Fruit fly (Drosophila melanogaster) whole organism, embryonic: ENCODE results near the gene asl.

Experiments used
- Asciz ChIP-seq: fragments of 200-800 bp; sonication (Bioruptor generic); optimal IDR thresholded peaks from 2 replicates; lab custom pipeline; 2017; ENCODE audit warnings: missing biosample characterization, mild to moderate bottlenecking, missing genetic modification characterization, missing genetic modification reagents
- Atf6 ChIP-seq: fragments of 200-800 bp; sonication (Bioruptor generic); IDR thresholded peaks from 2 replicates; pipeline ENCODE4 v1.3.6; 2022; ENCODE audit warnings: missing biosample characterization, missing genetic modification characterization
- Bdp1 ChIP-seq: fragments of 200-800 bp; sonication (Bioruptor generic); optimal IDR thresholded peaks from 3 replicates; lab custom pipeline; 2016; ENCODE audit warnings: missing biosample characterization, missing genetic modification characterization
- CG10462 ChIP-seq: fragments of 200-800 bp; sonication (Bioruptor generic); optimal IDR thresholded peaks from 2 replicates; lab custom pipeline; 2016; ENCODE audit warnings: missing biosample characterization, missing genetic modification characterization
- CG11560 ChIP-seq: fragments of 200-800 bp; sonication (Bioruptor generic); IDR thresholded peaks from 3 replicates; pipeline ENCODE4 v1.3.6; 2022; ENCODE audit warnings: missing biosample characterization, missing genetic modification characterization
- CG12659 ChIP-seq: fragments of 200-800 bp; sonication (Bioruptor generic); optimal IDR thresholded peaks from 3 replicates; lab custom pipeline; 2017; ENCODE audit warnings: mild to moderate bottlenecking, missing biosample characterization, missing genetic modification reagents, missing genetic modification characterization
- CG14667 ChIP-seq: fragments of 200-800 bp; sonication (Bioruptor generic); IDR thresholded peaks from 2 replicates; pipeline ENCODE4 v1.3.6; 2022; ENCODE audit warnings: missing biosample characterization, missing genetic modification characterization
- CG1529 ChIP-seq: fragments of 200-800 bp; sonication (Bioruptor generic); optimal IDR thresholded peaks from 3 replicates; lab custom pipeline; 2018; ENCODE audit warnings: missing biosample characterization, missing genetic modification characterization
- CG16813 ChIP-seq: fragments of 200-800 bp; sonication (Bioruptor generic); IDR thresholded peaks from 3 replicates; pipeline ENCODE4 v1.3.6; 2022; ENCODE audit warnings: missing biosample characterization, missing genetic modification characterization; ENCODE audit not compliant: partially characterized antibody
- CG1832 ChIP-seq: fragments of 200-800 bp; sonication (Bioruptor generic); optimal IDR thresholded peaks from 2 replicates; lab custom pipeline; 2017; ENCODE audit warnings: missing biosample characterization, mild to moderate bottlenecking, missing genetic modification characterization, inconsistent platforms
- CG34224 ChIP-seq: fragments of 200-800 bp; sonication (Bioruptor generic); IDR thresholded peaks from 3 replicates; pipeline ENCODE4 v1.3.6; 2022; ENCODE audit warnings: missing biosample characterization, missing genetic modification characterization; ENCODE audit not compliant: partially characterized antibody
- CG34376 ChIP-seq: fragments of 200-800 bp; sonication (Bioruptor generic); optimal IDR thresholded peaks from 2 replicates; lab custom pipeline; 2018; ENCODE audit warnings: missing biosample characterization, mild to moderate bottlenecking, missing genetic modification characterization
- CG4730 ChIP-seq: fragments of 200-800 bp; sonication (Bioruptor generic); IDR thresholded peaks from 2 replicates; pipeline ENCODE4 v1.3.6; 2022; ENCODE audit warnings: missing biosample characterization, missing genetic modification characterization
- CG7372 ChIP-seq: fragments of 200-800 bp; sonication (Bioruptor generic); IDR thresholded peaks from 2 replicates; pipeline ENCODE4 v1.3.6; 2022; ENCODE audit warnings: missing biosample characterization, missing genetic modification characterization
- CG9437 ChIP-seq: fragments of 200-800 bp; sonication (Bioruptor generic); optimal IDR thresholded peaks from 2 replicates; lab custom pipeline; 2018; ENCODE audit warnings: missing biosample characterization, mild to moderate bottlenecking, missing genetic modification characterization
- CHES-1-like ChIP-seq: fragments of 200-800 bp; sonication (Bioruptor generic); optimal IDR thresholded peaks from 2 replicates; lab custom pipeline; 2016; ENCODE audit warnings: missing biosample characterization, missing genetic modification characterization
- Dip3 ChIP-seq: fragments of 200-800 bp; sonication (Bioruptor generic); optimal IDR thresholded peaks from 3 replicates; lab custom pipeline; 2016; ENCODE audit warnings: missing biosample characterization, missing genetic modification characterization
- HLH4C ChIP-seq: fragments of 200-800 bp; sonication (Bioruptor generic); IDR thresholded peaks from 3 replicates; pipeline ENCODE4 v1.3.6; 2022; ENCODE audit warnings: missing biosample characterization, missing genetic modification characterization; ENCODE audit not compliant: partially characterized antibody
- Kr ChIP-seq: fragments of 200-800 bp; sonication (Bioruptor generic); optimal IDR thresholded peaks from 2 replicates; lab custom pipeline; 2017; ENCODE audit warnings: missing biosample characterization, mild to moderate bottlenecking, missing genetic modification characterization
- Meics ChIP-seq: fragments of 200-800 bp; sonication (Bioruptor generic); optimal IDR thresholded peaks from 2 replicates; lab custom pipeline; 2017; ENCODE audit warnings: missing biosample characterization, mild to moderate bottlenecking, missing genetic modification characterization
- Mes4 ChIP-seq: fragments of 200-800 bp; sonication (Bioruptor generic); optimal IDR thresholded peaks from 2 replicates; lab custom pipeline; 2016; ENCODE audit warnings: missing biosample characterization, missing genetic modification characterization
- Mrtf ChIP-seq: fragments of 200-800 bp; sonication (Bioruptor generic); IDR thresholded peaks from 3 replicates; pipeline ENCODE4 v1.3.6; 2022; ENCODE audit warnings: missing biosample characterization, missing genetic modification characterization
- NFAT ChIP-seq: fragments of 200-800 bp; sonication (Bioruptor generic); IDR thresholded peaks from 2 replicates; pipeline ENCODE4 v1.3.6; 2022; ENCODE audit warnings: missing biosample characterization, missing genetic modification characterization
- Oaz ChIP-seq: fragments of 200-800 bp; sonication (Bioruptor generic); IDR thresholded peaks from 2 replicates; pipeline ENCODE4 v1.3.6; 2022; ENCODE audit warnings: missing biosample characterization, missing genetic modification characterization
- Opbp ChIP-seq: fragments of 200-800 bp; sonication (Bioruptor generic); IDR thresholded peaks from 3 replicates; pipeline ENCODE4 v1.3.6; 2022; ENCODE audit warnings: missing biosample characterization, missing genetic modification characterization; ENCODE audit not compliant: partially characterized antibody
- PHDP ChIP-seq: fragments of 200-800 bp; sonication (Bioruptor generic); optimal IDR thresholded peaks from 3 replicates; lab custom pipeline; 2018; ENCODE audit warnings: missing biosample characterization, mild to moderate bottlenecking, missing genetic modification characterization, moderate library complexity
- aop ChIP-seq: fragments of 200-800 bp; sonication (Bioruptor generic); IDR thresholded peaks from 2 replicates; pipeline ENCODE4 v1.3.6; 2022; ENCODE audit warnings: missing biosample characterization, missing genetic modification characterization
- ap ChIP-seq: fragments of 200-800 bp; sonication (Bioruptor generic); IDR thresholded peaks from 2 replicates; pipeline ENCODE4 v1.3.6; 2022; ENCODE audit warnings: missing biosample characterization, missing genetic modification characterization
- az2 ChIP-seq: fragments of 200-800 bp; sonication (Bioruptor generic); optimal IDR thresholded peaks from 3 replicates; lab custom pipeline; 2016; ENCODE audit warnings: missing biosample characterization, missing genetic modification characterization
- btn ChIP-seq: fragments of 200-800 bp; sonication (Bioruptor generic); optimal IDR thresholded peaks from 2 replicates; lab custom pipeline; 2016; ENCODE audit warnings: missing biosample characterization, missing genetic modification characterization
- crp ChIP-seq, 2 experiments: fragments of 200-800 bp; sonication (Bioruptor generic); optimal IDR thresholded peaks; 2 replicates in 1 of 2; 3 replicates in 1 of 2; lab custom pipeline; 2017; ENCODE audit warnings: missing biosample characterization in 2 of 2, missing genetic modification characterization in 2 of 2, mild to moderate bottlenecking in 1 of 2, moderate library complexity in 1 of 2
- dimm ChIP-seq: fragments of 200-800 bp; sonication (Bioruptor generic); IDR thresholded peaks from 2 replicates; pipeline ENCODE4 v1.3.6; 2022; ENCODE audit warnings: missing biosample characterization, missing genetic modification characterization
- ems ChIP-seq: fragments of 200-800 bp; sonication (Bioruptor generic); optimal IDR thresholded peaks from 3 replicates; lab custom pipeline; 2016; ENCODE audit warnings: missing biosample characterization, missing genetic modification characterization
- en ChIP-seq: fragments of 200-800 bp; sonication (Bioruptor generic); optimal IDR thresholded peaks from 2 replicates; lab custom pipeline; 2016; ENCODE audit warnings: missing biosample characterization, missing genetic modification characterization
- exex ChIP-seq: fragments of 200-800 bp; sonication (Bioruptor generic); optimal IDR thresholded peaks from 4 replicates; lab custom pipeline; 2018; ENCODE audit warnings: missing biosample characterization, mild to moderate bottlenecking, missing genetic modification characterization, moderate library complexity
- gro ChIP-seq: fragments of 200-800 bp; sonication (Bioruptor generic); optimal IDR thresholded peaks from 2 replicates; lab custom pipeline; 2016; ENCODE audit warnings: missing biosample characterization, missing genetic modification characterization
- kah ChIP-seq: fragments of 200-800 bp; sonication (Bioruptor generic); optimal IDR thresholded peaks from 2 replicates; lab custom pipeline; 2018; ENCODE audit warnings: missing biosample characterization, mild to moderate bottlenecking, missing genetic modification characterization
- lab ChIP-seq: fragments of 200-800 bp; sonication (Bioruptor generic); optimal IDR thresholded peaks from 3 replicates; lab custom pipeline; 2017; ENCODE audit warnings: missing biosample characterization, missing genetic modification characterization, mild to moderate bottlenecking, moderate library complexity, missing genetic modification reagents
- lov ChIP-seq, 2 experiments: fragments of 200-800 bp in 1 of 2; fragments of >200 bp in 1 of 2; sonication (Bioruptor generic) in 1 of 2; IDR thresholded peaks in 1 of 2; optimal IDR thresholded peaks in 1 of 2; 2 replicates in 1 of 2; 3 replicates in 1 of 2; pipeline versions ENCODE4 v1.3.6 to Lab custom; 2017 to 2022; ENCODE audit warnings: missing biosample characterization in 1 of 2, missing genetic modification characterization in 1 of 2
- nerfin-2 ChIP-seq: fragments of 200-800 bp; sonication (Bioruptor generic); IDR thresholded peaks from 2 replicates; pipeline ENCODE4 v1.3.6; 2022; ENCODE audit warnings: missing biosample characterization, missing genetic modification characterization; ENCODE audit not compliant: partially characterized antibody
- p53 ChIP-seq: fragments of 200-800 bp; sonication (Bioruptor generic); optimal IDR thresholded peaks from 2 replicates; lab custom pipeline; 2016; ENCODE audit warnings: missing biosample characterization, missing genetic modification characterization
- pzg ChIP-seq: fragments of 200-800 bp; sonication (Bioruptor generic); optimal IDR thresholded peaks from 3 replicates; lab custom pipeline; 2018; ENCODE audit warnings: missing biosample characterization, mild to moderate bottlenecking, missing genetic modification characterization, moderate library complexity
- rib ChIP-seq: fragments of 200-800 bp; sonication (Bioruptor generic); IDR thresholded peaks from 2 replicates; pipeline ENCODE4 v1.3.6; 2022; ENCODE audit warnings: missing biosample characterization, missing genetic modification characterization
- sd ChIP-seq: fragments of 200-800 bp; sonication (Bioruptor generic); optimal IDR thresholded peaks from 3 replicates; lab custom pipeline; 2018; ENCODE audit warnings: missing biosample characterization, mild to moderate bottlenecking, missing genetic modification characterization, moderate library complexity
- shn ChIP-seq: fragments of 200-800 bp; sonication (Bioruptor generic); optimal IDR thresholded peaks from 3 replicates; lab custom pipeline; 2016; ENCODE audit warnings: missing biosample characterization, missing genetic modification characterization
- tgo ChIP-seq: fragments of 200-800 bp; sonication (Bioruptor generic); IDR thresholded peaks from 3 replicates; pipeline ENCODE4 v1.3.6; 2022; ENCODE audit warnings: missing biosample characterization, missing genetic modification characterization
- tin ChIP-seq: fragments of 200-800 bp; sonication (Bioruptor generic); optimal IDR thresholded peaks from 3 replicates; lab custom pipeline; 2016; ENCODE audit warnings: missing biosample characterization, missing genetic modification characterization
- twi ChIP-seq: fragments of 200-800 bp; optimal IDR thresholded peaks from 2 replicates; lab custom pipeline; 2019; ENCODE audit warnings: missing biosample characterization, mild to moderate bottlenecking, missing genetic modification characterization, moderate library complexity
- unpg ChIP-seq: fragments of 200-800 bp; sonication (Bioruptor generic); optimal IDR thresholded peaks from 3 replicates; lab custom pipeline; 2018; ENCODE audit warnings: missing biosample characterization, mild to moderate bottlenecking, missing genetic modification characterization, moderate library complexity

Gene asl

DNA sequence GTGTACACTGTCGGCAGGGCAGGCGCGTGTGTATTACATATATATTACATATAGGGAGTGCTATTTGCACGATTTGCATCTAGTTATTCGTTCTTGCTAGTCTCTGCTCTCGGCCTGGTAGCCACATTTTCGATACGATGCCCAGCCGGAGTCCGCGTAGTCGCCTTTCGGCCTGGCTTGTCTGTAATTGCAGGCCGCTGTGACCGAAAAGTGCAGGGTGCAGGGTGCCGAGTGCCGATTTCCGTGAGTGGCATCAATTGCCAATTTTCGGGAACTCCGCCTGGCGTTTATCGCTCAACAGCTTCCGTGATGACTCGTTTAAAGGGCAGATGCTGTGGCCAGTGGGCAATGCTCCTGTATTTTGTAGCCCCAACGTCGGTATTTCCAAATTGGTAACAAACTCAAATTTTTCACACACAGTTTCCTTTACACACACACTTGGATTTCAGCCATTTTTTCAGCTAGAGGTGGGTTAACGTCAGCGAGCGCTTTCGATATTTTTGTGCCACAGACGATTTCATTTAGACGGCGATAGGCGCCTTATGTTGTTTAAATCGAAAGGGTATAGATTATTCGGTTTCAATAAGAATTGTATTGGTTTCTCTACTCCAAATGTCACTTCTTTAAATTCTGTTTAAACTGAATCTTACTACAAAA lies 18.4 kb downstream of the asl start, which contains the start of gene CG2926 (continued):
- TF ChIP-seq pzg (GFP tag; lab: Kevin White, UChicago) = peak; percentile 71
- TF ChIP-seq CG1529 (GFP tag; lab: Kevin White, UChicago) = no peak
- TF ChIP-seq CG1832 (GFP tag; lab: Kevin White, UChicago) = no peak
- no peak for TF ChIP-seq ap (GFP tag; lab: Robert Waterston, UW)
- TF ChIP-seq tgo (GFP tag; lab: Robert Waterston, UW) = no peak; the same call in 2 of the 3 replicates
- no peak for TF ChIP-seq PHDP
- TF ChIP-seq gro = no peak
- TF ChIP-seq aop (GFP tag; lab: Robert Waterston, UW) = no peak
- peak; percentile 58 for TF ChIP-seq shn (GFP tag; lab: Kevin White, UChicago)
- TF ChIP-seq CG9437 (GFP tag; lab: Kevin White, UChicago) = peak; percentile 40
- no peak for TF ChIP-seq ems (GFP tag; lab: Kevin White, UChicago)
- TF ChIP-seq Meics (GFP tag; lab: Kevin White, UChicago) = no peak
- no peak for TF ChIP-seq Oaz (GFP tag; lab: Robert Waterston, UW)
- no peak for TF ChIP-seq Kr (GFP tag; lab: Kevin White, UChicago)
- TF ChIP-seq p53 (GFP tag; lab: Kevin White, UChicago) = no peak
- no peak; the same call in 2 of the 3 replicates for TF ChIP-seq Mrtf (GFP tag; lab: Robert Waterston, UW)
- TF ChIP-seq Bdp1 = no peak
- TF ChIP-seq CG16813 (GFP tag; lab: Robert Waterston, UW) = peak; percentile 88
- TF ChIP-seq Dip3 (GFP tag; lab: Kevin White, UChicago) = no peak
- TF ChIP-seq NFAT = peak; percentile 56
- TF ChIP-seq CHES-1-like = peak; percentile 29
- no peak for TF ChIP-seq sd (tag; lab: Kevin White, UChicago)
- no peak for TF ChIP-seq CG4730 (GFP tag; lab: Robert Waterston, UW)
- peak; percentile 94 for TF ChIP-seq Opbp (GFP tag; lab: Robert Waterston, UW)
- peak; percentile 84 for TF ChIP-seq HLH4C (GFP tag; lab: Robert Waterston, UW)
- no peak for TF ChIP-seq CG14667
- no peak for TF ChIP-seq az2 (GFP tag; lab: Kevin White, UChicago)
- TF ChIP-seq Mes4 (GFP tag; lab: Kevin White, UChicago) = no peak
- peak; percentile 62 for TF ChIP-seq CG12659 (GFP tag; lab: Kevin White, UChicago)
- TF ChIP-seq nerfin-2 (GFP tag; lab: Robert Waterston, UW) = peak; percentile 59
- TF ChIP-seq CG7372 = peak; percentile 25; the same call in 1 of the 2 replicates
- no peak for TF ChIP-seq lab (GFP tag; lab: Kevin White, UChicago)
- peak; percentile 15 for TF ChIP-seq CG34376
- peak in 1 of 2 experiments; percentile 33 for TF ChIP-seq crp (GFP tag; optimal IDR thresholded peaks at IDR 0.05; lab: Kevin White, UChicago)
- no peak for TF ChIP-seq kah (GFP tag; lab: Kevin White, UChicago)
- TF ChIP-seq twi (tag; lab: Kevin White, UChicago) = no peak
- TF ChIP-seq lov (optimal IDR thresholded peaks at IDR 0.05; lab: Kevin White, UChicago) = no peak
- TF ChIP-seq lov (GFP tag; IDR thresholded peaks at IDR 0.05; lab: Robert Waterston, UW) = 0 out of 3 replicates have a peak, but pooled peaks have one; percentile 5
- peak; percentile 57 for TF ChIP-seq rib
- peak; percentile 58 for TF ChIP-seq Atf6
- TF ChIP-seq Asciz (GFP tag; lab: Kevin White, UChicago) = no peak
- TF ChIP-seq unpg (GFP tag; lab: Kevin White, UChicago) = no peak
- peak; percentile 29 for TF ChIP-seq tin (GFP tag; lab: Kevin White, UChicago)
- TF ChIP-seq en = no peak
- no peak for TF ChIP-seq dimm (GFP tag; lab: Robert Waterston, UW)
- peak; percentile 80 for TF ChIP-seq CG34224 (GFP tag; lab: Robert Waterston, UW)
- no peak for TF ChIP-seq exex (tag; lab: Kevin White, UChicago)
- TF ChIP-seq CG11560 = no peak
- no peak for TF ChIP-seq btn
- no peak for TF ChIP-seq CG10462 (GFP tag; lab: Kevin White, UChicago)
